Fruit fly (Drosophila melanogaster) whole organism, adult: Measurements from ENCODE around the gene CG42798.
A peak's percentile ranks its signal among the peaks of the same experiment; 100 is the strongest.

Experiments used
- CG11617 ChIP-seq: fragments of 200-800 bp; sonication (Bioruptor generic); optimal IDR thresholded peaks from 2 replicates; lab custom pipeline; 2017; ENCODE audit warnings: mild to moderate bottlenecking, missing biosample characterization, missing genetic modification reagents, missing genetic modification characterization
- CG12768 ChIP-seq: fragments of 200-800 bp; sonication (Bioruptor generic); optimal IDR thresholded peaks from 2 replicates; lab custom pipeline; 2017; ENCODE audit warnings: missing biosample characterization, missing genetic modification characterization, mild to moderate bottlenecking, moderate library complexity, missing genetic modification reagents
- CG14711 ChIP-seq: fragments of 200-800 bp; sonication (Bioruptor generic); optimal IDR thresholded peaks from 2 replicates; lab custom pipeline; 2018; ENCODE audit warnings: missing biosample characterization, mild to moderate bottlenecking, missing genetic modification characterization, moderate library complexity
- CG1620 ChIP-seq: fragments of 200-800 bp; sonication (Bioruptor generic); optimal IDR thresholded peaks from 2 replicates; lab custom pipeline; 2016; ENCODE audit warnings: missing biosample characterization, missing genetic modification characterization
- CG33017 ChIP-seq: fragments of 200-800 bp; sonication (Bioruptor generic); optimal IDR thresholded peaks from 2 replicates; lab custom pipeline; 2018; ENCODE audit warnings: missing biosample characterization, mild to moderate bottlenecking, missing genetic modification characterization, moderate library complexity
- CG5204 ChIP-seq: fragments of 200-800 bp; sonication (Bioruptor generic); optimal IDR thresholded peaks from 2 replicates; lab custom pipeline; 2016; ENCODE audit warnings: missing biosample characterization, missing genetic modification characterization
- CG7045 ChIP-seq: fragments of 200-800 bp; sonication (Bioruptor generic); optimal IDR thresholded peaks from 2 replicates; lab custom pipeline; 2017; ENCODE audit warnings: missing biosample characterization, mild to moderate bottlenecking, missing genetic modification characterization
- CG7101 ChIP-seq: fragments of 200-800 bp; sonication (Bioruptor generic); optimal IDR thresholded peaks from 2 replicates; lab custom pipeline; 2018; ENCODE audit warnings: missing biosample characterization, mild to moderate bottlenecking, missing genetic modification characterization, moderate library complexity
- Clk ChIP-seq: fragments of 200-800 bp; sonication (Bioruptor generic); optimal IDR thresholded peaks from 2 replicates; lab custom pipeline; 2017; ENCODE audit warnings: missing biosample characterization, missing genetic modification characterization
- Crg-1 ChIP-seq: fragments of 200-800 bp; sonication (Bioruptor generic); optimal IDR thresholded peaks from 2 replicates; lab custom pipeline; 2016; ENCODE audit warnings: missing biosample characterization, missing genetic modification characterization
- Hr96 ChIP-seq: fragments of 200-800 bp; sonication (Bioruptor generic); optimal IDR thresholded peaks from 2 replicates; lab custom pipeline; 2016; ENCODE audit warnings: missing biosample characterization, missing genetic modification characterization
- Mnt ChIP-seq: fragments of 200-800 bp; sonication (Bioruptor generic); optimal IDR thresholded peaks from 2 replicates; lab custom pipeline; 2016; ENCODE audit warnings: missing biosample characterization, mild to moderate bottlenecking, missing genetic modification characterization
- bab1 ChIP-seq: fragments of 200-800 bp; sonication (Bioruptor generic); optimal IDR thresholded peaks from 3 replicates; lab custom pipeline; 2019; ENCODE audit warnings: missing biosample characterization, mild to moderate bottlenecking, missing genetic modification characterization, moderate library complexity
- cic ChIP-seq: fragments of 200-800 bp; sonication (Bioruptor generic); optimal IDR thresholded peaks from 2 replicates; lab custom pipeline; 2017; ENCODE audit warnings: missing biosample characterization, mild to moderate bottlenecking, missing genetic modification characterization, moderate library complexity
- cnc ChIP-seq, 2 experiments: fragments of >200 bp; optimal IDR thresholded peaks; 2 replicates each; lab custom pipeline; 2017
- kay ChIP-seq: fragments of 200-800 bp; sonication (Bioruptor generic); peaks from one replicate; lab custom pipeline; 2016; ENCODE audit warnings: missing biosample characterization, missing genetic modification characterization, borderline replicate concordance
- ovo ChIP-seq: fragments of 200-800 bp; sonication (Bioruptor generic); optimal IDR thresholded peaks from 2 replicates; lab custom pipeline; 2016; ENCODE audit warnings: missing biosample characterization, missing genetic modification characterization
- pad ChIP-seq: fragments of 200-800 bp; sonication (Bioruptor generic); optimal IDR thresholded peaks from 3 replicates; lab custom pipeline; 2017; ENCODE audit warnings: missing biosample characterization, missing genetic modification characterization, mild to moderate bottlenecking, moderate library complexity, missing genetic modification reagents
- tj ChIP-seq: fragments of 200-800 bp; sonication (Bioruptor generic); optimal IDR thresholded peaks from 3 replicates; lab custom pipeline; 2017; ENCODE audit warnings: missing biosample characterization, mild to moderate bottlenecking, missing genetic modification characterization, moderate library complexity
- toe ChIP-seq: fragments of 200-800 bp; sonication (Bioruptor generic); optimal IDR thresholded peaks from 2 replicates; lab custom pipeline; 2016; ENCODE audit warnings: missing biosample characterization, missing genetic modification characterization

Gene CG42798

dm6 chr3R:17394318-17395188 lies 11.9 kb upstream of the CG42798 start, which contains the start of gene CREG:
Gene CREG (minus strand): TSS chr3R:17394640.
- no peak for TF ChIP-seq bab1 (GFP tag; lab: Kevin White, UChicago)
- peak; percentile 22 for TF ChIP-seq cic (GFP tag; lab: Kevin White, UChicago)
- peak; percentile 24 for TF ChIP-seq CG7045 (GFP tag; lab: Kevin White, UChicago)
- TF ChIP-seq ovo, result no peak
- peak; percentile 12 to 21 for TF ChIP-seq cnc (optimal IDR thresholded peaks at IDR 0.05; lab: Kevin White, UChicago)
- peak; percentile 25 for TF ChIP-seq Mnt (GFP tag; lab: Kevin White, UChicago)
- peak; percentile 24 for TF ChIP-seq tj (GFP tag; lab: Kevin White, UChicago)
- TF ChIP-seq CG5204 (GFP tag; lab: Kevin White, UChicago), result peak; percentile 50
- TF ChIP-seq toe (GFP tag; lab: Kevin White, UChicago), result no peak
- peak; percentile 71 for TF ChIP-seq CG11617
- peak; percentile 83 for TF ChIP-seq kay (GFP tag; lab: Kevin White, UChicago)
- peak; percentile 58 for TF ChIP-seq Hr96
- TF ChIP-seq pad (GFP tag; lab: Kevin White, UChicago), result peak; percentile 26
- TF ChIP-seq CG33017 (tag; lab: Kevin White, UChicago), result no peak
- peak; percentile 2 for TF ChIP-seq Crg-1 (GFP tag; lab: Kevin White, UChicago)
- peak; percentile 1 for TF ChIP-seq CG7101 (tag; lab: Kevin White, UChicago)
- TF ChIP-seq Clk (GFP tag; lab: Kevin White, UChicago), result no peak
- peak; percentile 59 for TF ChIP-seq CG12768 (GFP tag; lab: Kevin White, UChicago)
- TF ChIP-seq CG14711 (tag; lab: Kevin White, UChicago), result peak; percentile 20

dm6 chr3R:17400102-17400501 lies 6.4 kb upstream of the CG42798 start:
- TF ChIP-seq cic (GFP tag; lab: Kevin White, UChicago), result peak; percentile 21
- peak; percentile 44 for TF ChIP-seq CG33017 (tag; lab: Kevin White, UChicago)
- TF ChIP-seq kay (GFP tag; lab: Kevin White, UChicago), result peak; percentile 25
- no peak for TF ChIP-seq CG5204 (GFP tag; lab: Kevin White, UChicago)
- no peak for TF ChIP-seq toe (GFP tag; lab: Kevin White, UChicago)
- TF ChIP-seq Mnt (GFP tag; lab: Kevin White, UChicago), result no peak
- TF ChIP-seq CG7101 (tag; lab: Kevin White, UChicago), result peak; percentile 16

dm6 chr3R:17400675-17401118 lies 5.8 kb upstream of the CG42798 start:
- TF ChIP-seq cic (GFP tag; lab: Kevin White, UChicago), result no peak
- no peak for TF ChIP-seq Clk (GFP tag; lab: Kevin White, UChicago)
- TF ChIP-seq tj (GFP tag; lab: Kevin White, UChicago), result peak; percentile 90
- peak; percentile 30 for TF ChIP-seq pad (GFP tag; lab: Kevin White, UChicago)
- TF ChIP-seq CG14711 (tag; lab: Kevin White, UChicago), result peak; percentile 52
- TF ChIP-seq CG7045 (GFP tag; lab: Kevin White, UChicago), result peak; percentile 61
- TF ChIP-seq CG12768 (GFP tag; lab: Kevin White, UChicago), result peak; percentile 31
- TF ChIP-seq kay (GFP tag; lab: Kevin White, UChicago), result no peak
- TF ChIP-seq bab1 (GFP tag; lab: Kevin White, UChicago), result peak; percentile 52
- TF ChIP-seq CG7101 (tag; lab: Kevin White, UChicago), result peak; percentile 35
- peak; percentile 4 for TF ChIP-seq toe (GFP tag; lab: Kevin White, UChicago)

dm6 chr3R:17401289-17401752 lies 5.2 kb upstream of the CG42798 start:
- TF ChIP-seq Clk (GFP tag; lab: Kevin White, UChicago), result no peak
- TF ChIP-seq bab1 (GFP tag; lab: Kevin White, UChicago), result peak; percentile 45
- TF ChIP-seq Crg-1 (GFP tag; lab: Kevin White, UChicago), result peak; percentile 44
- peak; percentile 1 for TF ChIP-seq CG11617
- TF ChIP-seq CG1620, result peak; percentile 7
- TF ChIP-seq toe (GFP tag; lab: Kevin White, UChicago), result peak; percentile 38
- TF ChIP-seq tj (GFP tag; lab: Kevin White, UChicago), result no peak
- TF ChIP-seq CG7101 (tag; lab: Kevin White, UChicago), result peak; percentile 48
- TF ChIP-seq pad (GFP tag; lab: Kevin White, UChicago), result no peak
- peak; percentile 56 for TF ChIP-seq Hr96
- TF ChIP-seq Mnt (GFP tag; lab: Kevin White, UChicago), result peak; percentile 31
- TF ChIP-seq CG12768 (GFP tag; lab: Kevin White, UChicago), result no peak
- no peak for TF ChIP-seq CG7045 (GFP tag; lab: Kevin White, UChicago)
- peak; percentile 78 for TF ChIP-seq CG5204 (GFP tag; lab: Kevin White, UChicago)
- TF ChIP-seq kay (GFP tag; lab: Kevin White, UChicago), result peak; percentile 89
- peak; percentile 22 for TF ChIP-seq CG14711 (tag; lab: Kevin White, UChicago)
- no peak for TF ChIP-seq cic (GFP tag; lab: Kevin White, UChicago)
- TF ChIP-seq cnc (optimal IDR thresholded peaks at IDR 0.05; lab: Kevin White, UChicago), result no peak
- TF ChIP-seq CG33017 (tag; lab: Kevin White, UChicago), result peak; percentile 28
- TF ChIP-seq ovo, result peak; percentile 20

- peak; percentile 33 for TF ChIP-seq CG5204 (GFP tag; lab: Kevin White, UChicago)
- TF ChIP-seq Crg-1 (GFP tag; lab: Kevin White, UChicago), result no peak
- peak; percentile 62 for TF ChIP-seq CG1620
- peak; percentile 36 for TF ChIP-seq Mnt (GFP tag; lab: Kevin White, UChicago)
- no peak for TF ChIP-seq cic (GFP tag; lab: Kevin White, UChicago)
- no peak for TF ChIP-seq CG33017 (tag; lab: Kevin White, UChicago)
- no peak for TF ChIP-seq CG12768 (GFP tag; lab: Kevin White, UChicago)
- peak; percentile 35 for TF ChIP-seq toe (GFP tag; lab: Kevin White, UChicago)
- no peak for TF ChIP-seq tj (GFP tag; lab: Kevin White, UChicago)
- TF ChIP-seq kay (GFP tag; lab: Kevin White, UChicago), result no peak
- TF ChIP-seq pad (GFP tag; lab: Kevin White, UChicago), result peak; percentile 32
- no peak for TF ChIP-seq bab1 (GFP tag; lab: Kevin White, UChicago)
- TF ChIP-seq cnc (optimal IDR thresholded peaks at IDR 0.05; lab: Kevin White, UChicago), result no peak
- peak; percentile 42 for TF ChIP-seq ovo
- no peak for TF ChIP-seq CG11617
- peak; percentile 74 for TF ChIP-seq Hr96
- TF ChIP-seq Clk (GFP tag; lab: Kevin White, UChicago), result no peak
- no peak for TF ChIP-seq CG14711 (tag; lab: Kevin White, UChicago)
- no peak for TF ChIP-seq CG7101 (tag; lab: Kevin White, UChicago)
- TF ChIP-seq CG7045 (GFP tag; lab: Kevin White, UChicago), result peak; percentile 30
Measured at dm6 chr3R:17402434-17402833, 4.0 kb upstream of the CG42798 start, which contains the start of gene Sur-8. Gene Sur-8 (minus strand): TSS chr3R:17402515.
